Worm (Caenorhabditis elegans): ENCODE results near the gene T11F9.21.

DNA sequence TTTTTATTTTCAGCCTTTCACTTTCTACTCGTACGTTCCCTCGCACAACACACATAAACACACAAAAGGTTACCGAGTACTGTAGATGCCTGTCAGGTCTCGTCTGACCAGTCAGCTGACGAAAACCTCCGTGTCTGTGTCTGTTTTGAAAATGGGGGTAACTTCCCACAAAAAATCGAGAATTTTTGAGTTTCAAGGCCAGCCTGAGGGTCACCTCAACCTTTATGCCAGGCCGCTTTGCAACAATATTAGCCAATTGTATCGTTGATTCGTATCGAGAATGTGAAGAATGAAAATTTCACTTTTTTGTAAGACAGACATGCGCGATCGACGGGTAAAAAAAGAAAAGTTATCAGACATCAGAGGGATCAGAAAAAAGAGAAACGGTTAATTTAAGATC, 38.5 kb downstream of the T11F9.21 start:
- TF ChIP-seq F13H6.1 (tag; optimal IDR thresholded peaks at IDR 0.05): no peak
- TF ChIP-seq pqm-1 (tag; optimal IDR thresholded peaks at IDR 0.05): no peak
- no peak for TF ChIP-seq C38D4.7 (GFP tag; optimal IDR thresholded peaks at IDR 0.05)
- no peak for TF ChIP-seq ets-4 (tag; optimal IDR thresholded peaks at IDR 0.05)
- TF ChIP-seq lin-11 (tag; optimal IDR thresholded peaks at IDR 0.05): no peak
- no peak for TF ChIP-seq ceh-18 (tag; optimal IDR thresholded peaks at IDR 0.05)
